Fruit fly (Drosophila melanogaster) Kc167 (cell line): ENCODE results near the gene Fdh.

Source experiments
- Myc ChIP-seq: fragments of >200 bp; optimal IDR thresholded peaks from 2 replicates; lab custom pipeline; 2017; ENCODE audit warnings: missing external identifiers
- h ChIP-seq: fragments of >200 bp; optimal IDR thresholded peaks from 3 replicates; lab custom pipeline; 2018; ENCODE audit warnings: missing external identifiers
- insv ChIP-seq: fragments of >200 bp; optimal IDR thresholded peaks from 3 replicates; lab custom pipeline; 2018; ENCODE audit warnings: missing external identifiers
- psq ChIP-seq: fragments of >200 bp; optimal IDR thresholded peaks from 2 replicates; lab custom pipeline; 2017; ENCODE audit warnings: missing external identifiers
- ttk ChIP-seq: sonication (Bioruptor generic); optimal IDR thresholded peaks from 2 replicates; lab custom pipeline; 2017; ENCODE audit warnings: missing external identifiers

DNA sequence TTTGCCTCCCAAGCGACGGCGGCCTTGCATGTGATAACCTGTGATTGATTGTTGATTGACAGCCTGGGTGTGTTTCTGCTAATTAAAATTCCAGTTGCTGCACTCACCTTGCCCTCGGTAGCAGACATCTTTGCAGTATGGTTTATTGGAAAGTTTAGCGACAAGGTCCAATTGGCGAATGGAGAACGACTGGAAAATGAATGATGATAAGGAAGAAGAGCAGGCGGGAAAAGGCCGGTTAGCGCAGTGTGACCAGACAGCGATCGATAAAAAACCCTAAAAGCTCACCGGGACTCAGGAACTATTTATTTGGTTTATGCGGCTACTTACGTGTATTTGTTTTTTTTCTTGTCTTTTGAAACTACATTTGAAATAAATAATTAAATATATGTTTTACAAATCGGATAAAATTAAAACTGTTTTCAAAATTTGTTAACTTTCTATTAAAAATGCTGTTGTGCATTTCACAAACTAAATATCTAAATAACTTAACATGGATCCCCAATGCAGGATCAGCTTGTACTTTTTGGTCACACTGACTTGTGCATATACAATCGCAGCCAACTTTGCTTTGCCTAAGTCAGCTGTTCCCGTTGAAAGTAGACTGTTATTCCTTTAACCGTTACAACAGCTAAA is at the start of gene Fdh:
- no peak for TF ChIP-seq Myc
- no peak for TF ChIP-seq psq
- no peak for TF ChIP-seq ttk (lab: Kevin White, UChicago)
- TF ChIP-seq h (lab: Kevin White, UChicago) = no peak
- TF ChIP-seq insv (lab: Kevin White, UChicago) = no peak
